Fruit fly (Drosophila melanogaster) whole organism, prepupa: Measurements from ENCODE around the gene CG32694.

ENCODE experiments used
- CG3919 ChIP-seq: fragments of 200-800 bp; sonication (Bioruptor generic); optimal IDR thresholded peaks from 3 replicates; lab custom pipeline; 2016; ENCODE audit warnings: missing biosample characterization, missing genetic modification characterization
- CG6808 ChIP-seq: fragments of 200-800 bp; sonication (Bioruptor generic); optimal IDR thresholded peaks from 3 replicates; lab custom pipeline; 2017; ENCODE audit warnings: missing biosample characterization, missing genetic modification characterization, mild to moderate bottlenecking, moderate library complexity, missing genetic modification reagents
- CG8319 ChIP-seq: fragments of 200-800 bp; sonication (Bioruptor generic); optimal IDR thresholded peaks from 3 replicates; lab custom pipeline; 2016; ENCODE audit warnings: missing biosample characterization, missing genetic modification characterization
- Eip93F ChIP-seq: fragments of 200-800 bp; sonication (Bioruptor generic); optimal IDR thresholded peaks from 2 replicates; lab custom pipeline; 2016; ENCODE audit warnings: missing biosample characterization, mild to moderate bottlenecking, missing genetic modification characterization
- Gug ChIP-seq: fragments of 200-800 bp; sonication (Bioruptor generic); IDR thresholded peaks from 2 replicates; pipeline ENCODE4 v1.3.6; 2022; ENCODE audit warnings: missing biosample characterization, missing genetic modification characterization
- Hr39 ChIP-seq: fragments of 200-800 bp; sonication (Bioruptor generic); optimal IDR thresholded peaks from 2 replicates; lab custom pipeline; 2016; ENCODE audit warnings: missing biosample characterization, missing genetic modification characterization
- Lpt ChIP-seq: fragments of 200-800 bp; sonication (Bioruptor generic); optimal IDR thresholded peaks from 3 replicates; lab custom pipeline; 2016; ENCODE audit warnings: missing biosample characterization, missing genetic modification characterization
- OdsH ChIP-seq: fragments of 200-800 bp; sonication (Bioruptor generic); optimal IDR thresholded peaks from 3 replicates; lab custom pipeline; 2016; ENCODE audit warnings: missing biosample characterization, missing genetic modification characterization
- Sox14 ChIP-seq: fragments of 200-800 bp; sonication (Bioruptor generic); optimal IDR thresholded peaks from 3 replicates; lab custom pipeline; 2016; ENCODE audit warnings: missing biosample characterization, missing genetic modification characterization
- lz ChIP-seq: fragments of 200-800 bp; sonication (Bioruptor generic); optimal IDR thresholded peaks from 3 replicates; lab custom pipeline; 2016; ENCODE audit warnings: missing biosample characterization, missing genetic modification characterization
- net ChIP-seq: fragments of 200-800 bp; sonication (Bioruptor generic); optimal IDR thresholded peaks from 3 replicates; lab custom pipeline; 2016; ENCODE audit warnings: missing biosample characterization, missing genetic modification characterization
- spab ChIP-seq: fragments of 200-800 bp; sonication (Bioruptor generic); optimal IDR thresholded peaks from 2 replicates; lab custom pipeline; 2017; ENCODE audit warnings: missing biosample characterization, mild to moderate bottlenecking, missing genetic modification characterization, missing genetic modification reagents
- svp ChIP-seq: fragments of 200-800 bp; sonication (Bioruptor generic); peaks from one replicate; lab custom pipeline; 2016; ENCODE audit warnings: missing biosample characterization, missing genetic modification characterization
- vri ChIP-seq: fragments of 200-800 bp; sonication (Bioruptor generic); optimal IDR thresholded peaks from 3 replicates; lab custom pipeline; 2016; ENCODE audit warnings: missing biosample characterization, mild to moderate bottlenecking, missing genetic modification characterization

DNA sequence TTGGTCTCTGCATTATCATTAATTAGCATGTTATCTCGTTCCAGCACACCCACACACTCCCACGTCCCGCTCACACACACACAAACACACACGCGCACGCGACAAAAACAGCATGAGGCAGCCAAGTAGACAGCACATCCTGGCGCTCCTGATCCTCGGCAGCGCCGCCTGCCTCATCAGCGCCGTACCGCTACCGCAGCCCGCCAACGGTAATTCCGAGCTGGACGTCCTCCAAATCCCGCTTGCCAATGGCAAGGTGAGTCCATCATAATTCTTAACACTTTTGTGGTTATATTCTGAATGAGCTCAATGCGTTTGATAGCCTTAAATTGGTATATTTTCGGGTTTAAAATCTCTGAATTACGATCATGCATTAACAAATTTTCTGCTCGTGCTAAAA lies 3.4 kb downstream of the CG32694 start:
- TF ChIP-seq spab (GFP tag; lab: Kevin White, UChicago) (no peak), CG8319 (no peak), CG3919 (GFP tag; lab: Kevin White, UChicago) (no peak), net (no peak), Lpt (GFP tag; lab: Kevin White, UChicago) (no peak), svp (GFP tag; lab: Kevin White, UChicago) (no peak), vri (GFP tag; lab: Kevin White, UChicago) (no peak), Hr39 (no peak), Eip93F (GFP tag; lab: Kevin White, UChicago) (no peak), CG6808 (no peak), Gug (GFP tag; lab: Robert Waterston, UW) (no peak), Sox14 (GFP tag; lab: Kevin White, UChicago) (no peak), OdsH (no peak), lz (no peak)
